Worm (Caenorhabditis elegans): ENCODE measurements around the gene smc-6.

Gene smc-6

DNA sequence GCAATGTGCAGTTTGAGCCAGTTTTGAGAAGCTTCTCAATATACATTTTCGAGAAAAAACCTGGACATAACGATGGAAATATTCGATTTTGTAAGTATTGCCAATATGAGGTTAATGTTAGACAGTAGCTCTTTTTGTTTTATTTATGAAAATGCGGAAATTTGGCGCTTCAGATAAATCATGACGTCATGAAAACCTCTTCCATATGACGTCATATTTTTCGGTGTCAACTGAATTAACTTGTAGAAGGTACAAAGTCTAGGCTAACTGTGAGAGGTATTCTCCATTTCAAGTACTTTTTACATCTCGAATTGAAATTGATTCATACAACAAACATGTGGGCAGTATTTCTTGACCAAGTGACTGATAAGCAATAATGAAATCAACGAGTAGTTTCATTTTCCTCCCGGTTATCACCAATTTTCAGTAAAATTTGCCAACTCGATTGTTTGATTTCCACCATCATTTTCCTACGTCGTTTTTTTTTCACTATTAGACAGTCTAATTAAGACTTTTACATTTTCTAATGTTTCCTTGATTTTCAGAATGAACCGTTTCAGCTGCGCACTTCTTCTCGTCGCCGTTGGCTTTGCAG is 7.2 kb upstream of the smc-6 start, which contains the start of gene F54D5.3:
Gene F54D5.3, plus strand, starts transcription at position 546 of the 595 bp plus-strand sequence.
- TF ChIP-seq mdl-1 (tag; optimal IDR thresholded peaks at IDR 0.05) (no peak), nhr-43 (tag; optimal IDR thresholded peaks at IDR 0.05; ENCODE audit: poor library complexity, severe bottlenecking) (no peak), nhr-77 (tag; optimal IDR thresholded peaks at IDR 0.05) (no peak), pha-4 (tag; optimal IDR thresholded peaks at IDR 0.05) (peak; percentile 19), elt-3 (tag; optimal IDR thresholded peaks at IDR 0.05) (no peak), zag-1 (tag; optimal IDR thresholded peaks at IDR 0.05) (no peak), eor-1 (tag; optimal IDR thresholded peaks at IDR 0.05) (no peak), unc-62 (GFP tag; optimal IDR thresholded peaks at IDR 0.05) (no peak), daf-12 (tag; optimal IDR thresholded peaks at IDR 0.05) (no peak), lin-39 (tag; optimal IDR thresholded peaks at IDR 0.05) (no peak), fkh-2 (tag; optimal IDR thresholded peaks at IDR 0.05) (no peak), egl-5 (tag; optimal IDR thresholded peaks at IDR 0.05) (no peak), nhr-76 (tag; optimal IDR thresholded peaks at IDR 0.05) (no peak), aly-2 (tag; optimal IDR thresholded peaks at IDR 0.05) (no peak), ceh-82 (tag; optimal IDR thresholded peaks at IDR 0.05) (no peak), egl-27 (tag; optimal IDR thresholded peaks at IDR 0.05) (no peak), pqm-1 (tag; optimal IDR thresholded peaks at IDR 0.05) (peak; percentile 75), tbx-2 (tag; optimal IDR thresholded peaks at IDR 0.05) (no peak), lin-15B (tag; optimal IDR thresholded peaks at IDR 0.05) (no peak), ceh-16 (tag; optimal IDR thresholded peaks at IDR 0.05) (no peak), ceh-28 (tag; optimal IDR thresholded peaks at IDR 0.05) (no peak), sea-2 (GFP tag; optimal IDR thresholded peaks at IDR 0.05) (no peak), elt-2 (tag; optimal IDR thresholded peaks at IDR 0.05) (peak; percentile 69)

DNA sequence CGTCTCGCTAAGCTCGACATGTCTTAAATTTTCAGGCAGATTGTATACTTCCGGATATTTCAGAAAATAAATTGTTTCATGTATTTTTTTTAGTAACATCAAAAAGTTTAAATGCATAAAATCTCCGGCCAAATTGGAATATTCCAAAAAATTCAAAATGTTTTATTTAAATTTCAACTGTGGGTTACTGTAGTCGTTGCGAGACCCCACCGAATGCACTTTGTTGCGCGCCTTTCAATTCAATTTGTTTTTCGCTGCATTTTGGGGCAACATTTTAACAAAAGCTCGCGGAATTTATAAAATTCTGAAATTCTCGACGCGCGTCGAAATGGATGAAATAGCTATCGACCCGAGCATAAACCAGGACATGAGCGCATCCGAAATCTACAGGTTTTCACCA is 5.6 kb upstream of the smc-6 start, which contains the start of gene F54D5.2:
Gene F54D5.2, plus strand, starts transcription at position 237 of the 400 bp plus-strand sequence.
- TF ChIP-seq fkh-10 (GFP tag; optimal IDR thresholded peaks at IDR 0.05) (no peak), eor-1 (tag; optimal IDR thresholded peaks at IDR 0.05) (no peak), mml-1 (tag; optimal IDR thresholded peaks at IDR 0.05) (no peak), lin-15B (tag; optimal IDR thresholded peaks at IDR 0.05) (no peak), ama-1 (optimal IDR thresholded peaks at IDR 0.05) (no peak), nhr-23 (tag; optimal IDR thresholded peaks at IDR 0.05) (no peak)

- TF ChIP-seq pha-4 (tag; optimal IDR thresholded peaks at IDR 0.05) (peak; percentile 10), nhr-11 (tag; optimal IDR thresholded peaks at IDR 0.05) (no peak), elt-2 (tag; optimal IDR thresholded peaks at IDR 0.05) (peak; percentile 53), ZK546.5 (tag; optimal IDR thresholded peaks at IDR 0.05) (no peak), elt-3 (tag; optimal IDR thresholded peaks at IDR 0.05) (no peak), eor-1 (tag; optimal IDR thresholded peaks at IDR 0.05) (no peak)
These were observed 1.1 kb upstream of the smc-6 start, which contains the start of gene pcs-1 for ce11 chrII:11577397-11577796. Gene pcs-1, minus strand, starts transcription at chrII:11577740.

ce11 chrII:11577861-11578260 is 655 bp upstream of the smc-6 start:
- TF ChIP-seq nhr-77 (tag; optimal IDR thresholded peaks at IDR 0.05) (no peak), ceh-82 (tag; optimal IDR thresholded peaks at IDR 0.05) (no peak), sea-2 (GFP tag; optimal IDR thresholded peaks at IDR 0.05) (no peak), fkh-2 (tag; optimal IDR thresholded peaks at IDR 0.05) (no peak), eor-1 (tag; optimal IDR thresholded peaks at IDR 0.05) (no peak), nhr-237 (tag; optimal IDR thresholded peaks at IDR 0.05) (no peak), nhr-25 (tag; optimal IDR thresholded peaks at IDR 0.05) (no peak), ztf-4 (tag; optimal IDR thresholded peaks at IDR 0.05) (no peak), ceh-16 (tag; optimal IDR thresholded peaks at IDR 0.05) (no peak), aly-2 (tag; optimal IDR thresholded peaks at IDR 0.05) (no peak), nhr-12 (tag; optimal IDR thresholded peaks at IDR 0.05) (no peak), hmg-11 (tag; optimal IDR thresholded peaks at IDR 0.05) (no peak), ztf-11 (tag; optimal IDR thresholded peaks at IDR 0.05) (no peak), ama-1 (optimal IDR thresholded peaks at IDR 0.05) (no peak), nhr-28 (tag; optimal IDR thresholded peaks at IDR 0.05) (no peak), egl-27 (tag; optimal IDR thresholded peaks at IDR 0.05) (no peak), nhr-23 (tag; optimal IDR thresholded peaks at IDR 0.05) (no peak), nhr-76 (tag; optimal IDR thresholded peaks at IDR 0.05) (no peak), daf-12 (tag; optimal IDR thresholded peaks at IDR 0.05) (no peak)

All from whole organism, L3 larva.